Fruit fly (Drosophila melanogaster) whole organism, adult: ENCODE results near the gene Tg.

ENCODE experiments used
- CG11617 ChIP-seq: fragments of 200-800 bp; sonication (Bioruptor generic); optimal IDR thresholded peaks from 2 replicates; lab custom pipeline; 2017; ENCODE audit warnings: mild to moderate bottlenecking, missing biosample characterization, missing genetic modification reagents, missing genetic modification characterization
- CG12768 ChIP-seq: fragments of 200-800 bp; sonication (Bioruptor generic); optimal IDR thresholded peaks from 2 replicates; lab custom pipeline; 2017; ENCODE audit warnings: missing biosample characterization, missing genetic modification characterization, mild to moderate bottlenecking, moderate library complexity, missing genetic modification reagents
- CG14711 ChIP-seq: fragments of 200-800 bp; sonication (Bioruptor generic); optimal IDR thresholded peaks from 2 replicates; lab custom pipeline; 2018; ENCODE audit warnings: missing biosample characterization, mild to moderate bottlenecking, missing genetic modification characterization, moderate library complexity
- CG1620 ChIP-seq: fragments of 200-800 bp; sonication (Bioruptor generic); optimal IDR thresholded peaks from 2 replicates; lab custom pipeline; 2016; ENCODE audit warnings: missing biosample characterization, missing genetic modification characterization
- CG33017 ChIP-seq: fragments of 200-800 bp; sonication (Bioruptor generic); optimal IDR thresholded peaks from 2 replicates; lab custom pipeline; 2018; ENCODE audit warnings: missing biosample characterization, mild to moderate bottlenecking, missing genetic modification characterization, moderate library complexity
- CG5204 ChIP-seq: fragments of 200-800 bp; sonication (Bioruptor generic); optimal IDR thresholded peaks from 2 replicates; lab custom pipeline; 2016; ENCODE audit warnings: missing biosample characterization, missing genetic modification characterization
- CG7045 ChIP-seq: fragments of 200-800 bp; sonication (Bioruptor generic); optimal IDR thresholded peaks from 2 replicates; lab custom pipeline; 2017; ENCODE audit warnings: missing biosample characterization, mild to moderate bottlenecking, missing genetic modification characterization
- CG7101 ChIP-seq: fragments of 200-800 bp; sonication (Bioruptor generic); optimal IDR thresholded peaks from 2 replicates; lab custom pipeline; 2018; ENCODE audit warnings: missing biosample characterization, mild to moderate bottlenecking, missing genetic modification characterization, moderate library complexity
- Clk ChIP-seq: fragments of 200-800 bp; sonication (Bioruptor generic); optimal IDR thresholded peaks from 2 replicates; lab custom pipeline; 2017; ENCODE audit warnings: missing biosample characterization, missing genetic modification characterization
- Crg-1 ChIP-seq: fragments of 200-800 bp; sonication (Bioruptor generic); optimal IDR thresholded peaks from 2 replicates; lab custom pipeline; 2016; ENCODE audit warnings: missing biosample characterization, missing genetic modification characterization
- Hr96 ChIP-seq: fragments of 200-800 bp; sonication (Bioruptor generic); optimal IDR thresholded peaks from 2 replicates; lab custom pipeline; 2016; ENCODE audit warnings: missing biosample characterization, missing genetic modification characterization
- Mnt ChIP-seq: fragments of 200-800 bp; sonication (Bioruptor generic); optimal IDR thresholded peaks from 2 replicates; lab custom pipeline; 2016; ENCODE audit warnings: missing biosample characterization, mild to moderate bottlenecking, missing genetic modification characterization
- bab1 ChIP-seq: fragments of 200-800 bp; sonication (Bioruptor generic); optimal IDR thresholded peaks from 3 replicates; lab custom pipeline; 2019; ENCODE audit warnings: missing biosample characterization, mild to moderate bottlenecking, missing genetic modification characterization, moderate library complexity
- cic ChIP-seq: fragments of 200-800 bp; sonication (Bioruptor generic); optimal IDR thresholded peaks from 2 replicates; lab custom pipeline; 2017; ENCODE audit warnings: missing biosample characterization, mild to moderate bottlenecking, missing genetic modification characterization, moderate library complexity
- cnc ChIP-seq, 2 experiments: fragments of >200 bp; optimal IDR thresholded peaks; 2 replicates each; lab custom pipeline; 2017
- kay ChIP-seq: fragments of 200-800 bp; sonication (Bioruptor generic); peaks from one replicate; lab custom pipeline; 2016; ENCODE audit warnings: missing biosample characterization, missing genetic modification characterization, borderline replicate concordance
- ovo ChIP-seq: fragments of 200-800 bp; sonication (Bioruptor generic); optimal IDR thresholded peaks from 2 replicates; lab custom pipeline; 2016; ENCODE audit warnings: missing biosample characterization, missing genetic modification characterization
- pad ChIP-seq: fragments of 200-800 bp; sonication (Bioruptor generic); optimal IDR thresholded peaks from 3 replicates; lab custom pipeline; 2017; ENCODE audit warnings: missing biosample characterization, missing genetic modification characterization, mild to moderate bottlenecking, moderate library complexity, missing genetic modification reagents
- tj ChIP-seq: fragments of 200-800 bp; sonication (Bioruptor generic); optimal IDR thresholded peaks from 3 replicates; lab custom pipeline; 2017; ENCODE audit warnings: missing biosample characterization, mild to moderate bottlenecking, missing genetic modification characterization, moderate library complexity
- toe ChIP-seq: fragments of 200-800 bp; sonication (Bioruptor generic); optimal IDR thresholded peaks from 2 replicates; lab custom pipeline; 2016; ENCODE audit warnings: missing biosample characterization, missing genetic modification characterization

Tg gene

DNA sequence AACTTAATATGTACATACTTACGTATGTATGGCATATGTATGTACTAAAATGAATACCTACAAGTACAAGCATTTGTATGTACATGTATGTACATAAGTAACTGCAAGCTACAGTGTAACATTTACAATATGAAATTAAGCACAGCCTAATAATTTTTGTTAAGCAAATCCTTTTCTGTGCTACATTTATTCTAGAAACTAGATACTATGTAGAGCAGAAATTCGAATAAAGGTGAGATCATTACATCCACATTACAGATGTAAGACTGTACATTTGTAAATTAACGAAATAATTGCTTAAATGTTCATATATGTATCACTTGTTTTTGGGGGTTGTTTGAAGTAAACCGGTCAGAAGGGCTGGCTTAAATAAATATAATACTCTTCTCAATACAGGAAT, 19.3 kb upstream of the Tg start:
- TF ChIP-seq CG14711 (tag; lab: Kevin White, UChicago) (peak; percentile 51), CG7101 (tag; lab: Kevin White, UChicago) (peak; percentile 74), bab1 (GFP tag; lab: Kevin White, UChicago) (peak; percentile 33), CG33017 (tag; lab: Kevin White, UChicago) (peak; percentile 71), pad (no peak)

DNA sequence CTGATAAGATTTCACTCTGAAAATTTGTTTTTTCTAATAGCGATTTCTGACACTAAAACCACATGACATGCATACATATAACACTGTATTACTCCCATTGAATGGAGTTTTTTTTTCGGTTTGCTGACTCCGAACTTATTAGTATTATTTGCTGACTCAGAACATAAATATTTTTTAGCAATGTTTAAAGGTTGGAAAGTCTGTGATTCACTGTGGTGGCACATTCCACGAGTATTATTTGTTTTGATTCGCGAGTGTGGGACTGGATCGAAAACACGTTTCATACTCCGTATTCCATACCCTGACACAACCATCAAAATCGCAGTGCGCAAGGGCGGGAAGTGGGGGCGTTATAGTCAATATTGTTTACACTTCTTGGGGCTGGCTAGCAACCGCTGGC, 18.6 kb upstream of the Tg start:
- no peak for TF ChIP-seq cnc (optimal IDR thresholded peaks at IDR 0.05; lab: Kevin White, UChicago)
- no peak for TF ChIP-seq Crg-1 (GFP tag; lab: Kevin White, UChicago)
- TF ChIP-seq cic (GFP tag; lab: Kevin White, UChicago), result no peak
- TF ChIP-seq toe (GFP tag; lab: Kevin White, UChicago), result no peak
- TF ChIP-seq CG14711 (tag; lab: Kevin White, UChicago), result no peak
- no peak for TF ChIP-seq CG5204 (GFP tag; lab: Kevin White, UChicago)
- TF ChIP-seq CG11617 (GFP tag; lab: Kevin White, UChicago), result no peak
- peak; percentile 90 for TF ChIP-seq kay (GFP tag; lab: Kevin White, UChicago)
- no peak for TF ChIP-seq CG7101 (tag; lab: Kevin White, UChicago)
- peak; percentile 96 for TF ChIP-seq tj (GFP tag; lab: Kevin White, UChicago)
- TF ChIP-seq ovo, result no peak
- TF ChIP-seq pad, result no peak
- TF ChIP-seq bab1 (GFP tag; lab: Kevin White, UChicago), result no peak
- no peak for TF ChIP-seq Mnt
- TF ChIP-seq Hr96 (GFP tag; lab: Kevin White, UChicago), result no peak

DNA sequence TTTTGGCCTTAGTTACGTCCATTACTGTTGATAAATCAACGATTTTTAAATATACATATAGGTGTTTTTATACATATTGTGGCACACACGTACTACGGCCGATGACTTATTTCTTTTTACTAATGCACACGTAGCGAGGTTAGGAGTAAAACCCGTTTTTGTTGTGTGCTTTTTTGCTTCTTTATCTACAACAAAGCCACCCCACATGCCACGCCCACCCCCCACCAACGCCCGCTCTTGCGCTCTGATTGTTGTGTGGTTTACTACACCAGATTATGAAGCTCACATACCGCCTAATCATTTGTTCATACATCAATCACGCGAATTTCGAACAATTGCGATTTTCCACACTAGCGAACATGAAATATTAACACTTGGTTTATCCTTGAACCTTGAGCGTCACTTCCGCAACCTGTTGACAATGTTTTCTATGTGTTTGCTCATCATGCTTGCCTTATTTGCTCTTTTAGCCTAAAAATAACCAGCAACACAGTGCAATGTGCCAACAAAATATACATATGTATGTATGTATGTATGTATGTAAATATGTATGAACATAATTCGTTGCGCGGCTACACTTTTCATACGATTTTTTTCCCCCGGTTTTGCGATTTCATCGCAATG, 18.0 kb upstream of the Tg start:
- TF ChIP-seq ovo (no peak), Mnt (no peak), cic (GFP tag; lab: Kevin White, UChicago) (peak; percentile 90), toe (GFP tag; lab: Kevin White, UChicago) (no peak), cnc (optimal IDR thresholded peaks at IDR 0.05; lab: Kevin White, UChicago) (no peak), CG14711 (tag; lab: Kevin White, UChicago) (no peak), CG7101 (tag; lab: Kevin White, UChicago) (no peak), pad (no peak), Crg-1 (GFP tag; lab: Kevin White, UChicago) (no peak), Clk (no peak), CG33017 (tag; lab: Kevin White, UChicago) (no peak), CG5204 (GFP tag; lab: Kevin White, UChicago) (no peak), bab1 (GFP tag; lab: Kevin White, UChicago) (no peak), Hr96 (GFP tag; lab: Kevin White, UChicago) (no peak), CG7045 (GFP tag; lab: Kevin White, UChicago) (no peak), kay (GFP tag; lab: Kevin White, UChicago) (peak; percentile 26), CG11617 (GFP tag; lab: Kevin White, UChicago) (no peak), CG12768 (no peak)

DNA sequence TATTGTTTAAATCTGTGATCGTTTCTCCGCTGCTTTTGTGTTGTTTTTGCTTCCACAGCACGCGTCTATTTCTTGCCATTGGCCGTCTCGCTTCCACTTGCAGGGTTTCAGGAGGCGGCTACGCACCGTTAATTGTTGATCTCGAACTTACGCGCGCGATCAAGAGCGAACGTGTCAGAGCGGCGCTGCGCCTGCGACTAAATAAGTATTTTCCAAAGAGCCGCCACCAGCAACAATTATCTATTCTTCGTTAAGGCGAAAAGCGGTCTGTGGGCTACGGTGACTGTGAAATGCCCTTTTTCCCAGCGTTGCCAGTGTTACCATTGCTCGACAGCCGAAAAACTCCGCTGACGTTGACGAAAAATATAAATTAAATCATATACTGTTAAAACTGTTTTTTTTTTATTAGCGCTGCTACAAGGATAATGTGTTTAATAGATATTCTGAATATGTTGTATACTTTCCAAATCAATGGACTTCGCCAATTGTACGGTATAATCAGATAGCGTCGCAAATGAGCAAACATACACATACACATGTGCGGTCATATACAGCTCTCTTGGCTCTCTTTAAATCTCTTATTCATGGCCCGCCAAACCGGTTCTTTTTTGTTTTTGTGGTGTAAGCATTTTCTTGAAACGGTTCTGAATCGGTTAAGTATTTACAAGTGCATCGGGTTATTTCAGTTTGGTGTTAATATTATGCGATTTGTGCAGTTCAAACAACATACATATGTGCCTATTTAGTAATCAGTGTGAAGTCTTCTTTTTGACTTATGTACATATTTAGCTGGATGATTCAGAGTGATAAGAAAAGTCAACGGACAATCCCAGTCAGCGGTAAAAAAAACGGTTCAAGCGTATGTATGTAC, 17.0 kb upstream of the Tg start, which contains the start of gene pes:
pes (minus strand) TSS at position 201 of the 871 bp plus-strand sequence.
- peak; percentile 86 for TF ChIP-seq cic (GFP tag; lab: Kevin White, UChicago)
- TF ChIP-seq bab1 (GFP tag; lab: Kevin White, UChicago), result peak; percentile 94
- no peak for TF ChIP-seq Crg-1 (GFP tag; lab: Kevin White, UChicago)
- TF ChIP-seq CG11617 (GFP tag; lab: Kevin White, UChicago), result peak; percentile 94
- peak; percentile 86 for TF ChIP-seq pad
- peak; percentile 94 for TF ChIP-seq CG12768
- no peak for TF ChIP-seq cnc (optimal IDR thresholded peaks at IDR 0.05; lab: Kevin White, UChicago)
- TF ChIP-seq CG33017 (tag; lab: Kevin White, UChicago), result no peak
- TF ChIP-seq CG5204 (GFP tag; lab: Kevin White, UChicago), result no peak
- peak; percentile 85 for TF ChIP-seq CG14711 (tag; lab: Kevin White, UChicago)
- TF ChIP-seq toe (GFP tag; lab: Kevin White, UChicago), result peak; percentile 93
- TF ChIP-seq Mnt, result peak; percentile 83
- TF ChIP-seq tj (GFP tag; lab: Kevin White, UChicago), result no peak
- TF ChIP-seq kay (GFP tag; lab: Kevin White, UChicago), result no peak
- TF ChIP-seq Hr96 (GFP tag; lab: Kevin White, UChicago), result peak; percentile 92
- no peak for TF ChIP-seq CG7101 (tag; lab: Kevin White, UChicago)
- TF ChIP-seq CG1620, result peak; percentile 69
- peak; percentile 91 for TF ChIP-seq CG7045 (GFP tag; lab: Kevin White, UChicago)
- peak; percentile 88 for TF ChIP-seq Clk
- TF ChIP-seq ovo, result peak; percentile 77

DNA sequence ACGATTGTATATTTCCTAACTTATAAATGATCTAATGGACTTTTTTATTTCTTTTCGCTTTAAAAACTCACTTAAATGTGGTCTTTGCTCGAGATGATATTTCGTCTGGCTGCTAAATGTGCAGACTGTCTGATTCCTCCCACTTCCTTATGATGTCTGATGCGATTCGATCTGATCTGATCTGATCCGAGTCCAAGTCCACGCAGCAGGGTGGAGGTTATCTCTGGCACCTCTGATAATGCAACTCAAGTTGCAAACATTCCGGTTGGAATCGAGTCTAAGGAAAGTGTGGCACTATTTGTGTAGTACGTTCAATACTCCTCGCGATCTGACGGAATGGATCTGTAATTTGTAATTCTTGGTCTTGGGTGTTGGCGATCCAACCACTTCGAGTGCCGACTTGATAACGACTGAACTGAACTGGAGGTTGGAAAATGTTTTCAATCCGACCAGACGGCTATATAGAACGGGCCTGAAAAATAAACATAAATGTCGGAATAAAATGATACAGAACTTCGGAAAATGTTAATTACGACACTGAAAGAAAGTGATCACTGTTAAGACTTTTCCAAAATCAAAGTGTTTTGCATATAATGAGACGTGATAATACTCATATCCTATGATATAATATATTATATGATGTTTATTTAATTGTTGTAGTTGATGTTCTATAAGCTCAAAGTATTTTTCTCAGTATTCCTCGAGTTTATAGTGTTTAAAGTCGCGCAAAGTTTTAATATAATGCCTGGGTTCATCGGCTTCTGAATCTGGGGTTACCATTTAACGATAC, 13.7 kb upstream of the Tg start:
- no peak for TF ChIP-seq CG11617 (GFP tag; lab: Kevin White, UChicago)
- no peak for TF ChIP-seq CG5204 (GFP tag; lab: Kevin White, UChicago)
- TF ChIP-seq CG14711 (tag; lab: Kevin White, UChicago), result no peak
- TF ChIP-seq cic (GFP tag; lab: Kevin White, UChicago), result no peak
- no peak for TF ChIP-seq bab1 (GFP tag; lab: Kevin White, UChicago)
- no peak for TF ChIP-seq Hr96 (GFP tag; lab: Kevin White, UChicago)
- TF ChIP-seq pad, result no peak
- TF ChIP-seq Mnt, result no peak
- TF ChIP-seq toe (GFP tag; lab: Kevin White, UChicago), result no peak
